Worm (Caenorhabditis elegans) whole organism, L1 larva: Measurements from ENCODE around the gene osta-1.

Experiments used
- C04F5.9 ChIP-seq: sonication (generic microtip); optimal IDR thresholded peaks from 2 replicates; lab custom pipeline; 2016; ENCODE audit warnings: missing genetic modification characterization, missing compliant biosample characterization
- C16A3.4 ChIP-seq: fragments of 150-350 bp; optimal IDR thresholded peaks from 2 replicates; lab custom pipeline; 2014; ENCODE audit warnings: missing biosample characterization, missing genetic modification characterization
- C34B4.2 ChIP-seq: sonication (generic microtip); optimal IDR thresholded peaks from 2 replicates; lab custom pipeline; 2017; ENCODE audit warnings: mild to moderate bottlenecking, missing genetic modification characterization, missing compliant biosample characterization
- blmp-1 ChIP-seq: fragments of 150-350 bp; optimal IDR thresholded peaks from 2 replicates; lab custom pipeline; 2014; ENCODE audit warnings: missing biosample characterization, missing genetic modification characterization
- ceh-8 ChIP-seq: fragments of 200-800 bp; sonication (Bioruptor generic); optimal IDR thresholded peaks from 2 replicates; lab custom pipeline; 2018; ENCODE audit warnings: mild to moderate bottlenecking, missing genetic modification characterization, moderate library complexity, missing compliant biosample characterization
- ceh-90 ChIP-seq: sonication (generic microtip); optimal IDR thresholded peaks from 2 replicates; lab custom pipeline; 2016; ENCODE audit warnings: missing genetic modification characterization, missing compliant biosample characterization
- efl-1 ChIP-seq, 4 experiments: fragments of 150-350 bp; optimal IDR thresholded peaks in 3 of 4; peaks in 1 of 4; 1 replicate in 1 of 4; 2 replicates in 3 of 4; lab custom pipeline; 2014; ENCODE audit warnings: missing biosample characterization in 2 of 4, missing genetic modification characterization in 2 of 4, missing genetic modification reagents in 2 of 4
- egl-13 ChIP-seq: sonication (generic microtip); optimal IDR thresholded peaks from 2 replicates; lab custom pipeline; 2016; ENCODE audit warnings: missing genotype, missing genetic modification reagents, missing genetic modification characterization, missing compliant biosample characterization
- egl-27 ChIP-seq, 2 experiments: fragments of 150-350 bp in 1 of 2; sonication (generic microtip); optimal IDR thresholded peaks; 3 replicates each; lab custom pipeline; 2017 to 2018; ENCODE audit warnings: missing biosample characterization in 2 of 2, missing genetic modification characterization in 2 of 2, missing genetic modification reagents in 2 of 2
- ets-5 ChIP-seq: fragments of 200-800 bp; sonication (Bioruptor generic); IDR thresholded peaks from 2 replicates; pipeline ENCODE4 v1.3.6; 2022; ENCODE audit warnings: missing genetic modification characterization, missing compliant biosample characterization
- fkh-10 ChIP-seq: sonication (generic microtip); optimal IDR thresholded peaks from 2 replicates; lab custom pipeline; 2017; ENCODE audit warnings: missing biosample characterization, missing genetic modification reagents, missing genetic modification characterization
- fos-1 ChIP-seq: fragments of 150-350 bp; optimal IDR thresholded peaks from 2 replicates; lab custom pipeline; 2014; ENCODE audit warnings: missing biosample characterization, missing genetic modification characterization
- hpl-2 ChIP-seq: fragments of 150-350 bp; optimal IDR thresholded peaks from 2 replicates; lab custom pipeline; 2014; ENCODE audit warnings: missing biosample characterization, missing genetic modification reagents, missing genetic modification characterization
- irx-1 ChIP-seq: sonication (generic microtip); optimal IDR thresholded peaks from 2 replicates; lab custom pipeline; 2016; ENCODE audit warnings: missing genetic modification characterization, missing compliant biosample characterization
- isw-1 ChIP-seq: fragments of 200-800 bp; sonication (Bioruptor generic); IDR thresholded peaks from 2 replicates; pipeline ENCODE4 v1.3.6; 2022; ENCODE audit warnings: missing genetic modification characterization, missing compliant biosample characterization
- jun-1 ChIP-seq: fragments of 150-350 bp; optimal IDR thresholded peaks from 2 replicates; lab custom pipeline; 2014; ENCODE audit warnings: missing biosample characterization, missing genetic modification reagents, missing genetic modification characterization
- lin-14 ChIP-seq: fragments of 200-800 bp; sonication (Bioruptor generic); optimal IDR thresholded peaks from 2 replicates; lab custom pipeline; 2018; ENCODE audit warnings: mild to moderate bottlenecking, missing genetic modification characterization, moderate library complexity, missing compliant biosample characterization
- lin-15B ChIP-seq: fragments of 150-350 bp; sonication (generic microtip); optimal IDR thresholded peaks from 3 replicates; lab custom pipeline; 2014; ENCODE audit warnings: missing biosample characterization, missing genetic modification characterization
- lir-3 ChIP-seq: sonication (generic microtip); optimal IDR thresholded peaks from 2 replicates; lab custom pipeline; 2016; ENCODE audit warnings: mild to moderate bottlenecking, missing genetic modification characterization, moderate library complexity, missing compliant biosample characterization; ENCODE audit not compliant: poor library complexity
- lsy-2 ChIP-seq, 2 experiments: fragments of 150-350 bp; optimal IDR thresholded peaks; 2 replicates each; lab custom pipeline; 2014; ENCODE audit warnings: missing biosample characterization in 2 of 2, missing genetic modification characterization in 2 of 2
- mab-9 ChIP-seq: fragments of 200-800 bp; sonication (Bioruptor generic); IDR thresholded peaks from 2 replicates; pipeline ENCODE4 v1.3.6; 2022; ENCODE audit warnings: missing genetic modification reagents, missing genetic modification characterization, missing compliant biosample characterization
- mef-2 ChIP-seq: fragments of 150-350 bp; optimal IDR thresholded peaks from 2 replicates; lab custom pipeline; 2014; ENCODE audit warnings: missing biosample characterization, missing genetic modification characterization
- nhr-12 ChIP-seq: sonication (generic microtip); optimal IDR thresholded peaks from 2 replicates; lab custom pipeline; 2017; ENCODE audit warnings: missing biosample characterization, missing genetic modification characterization
- nhr-237 ChIP-seq: fragments of 150-350 bp; optimal IDR thresholded peaks from 2 replicates; lab custom pipeline; 2014; ENCODE audit warnings: missing biosample characterization, missing genetic modification characterization
- nhr-28 ChIP-seq: fragments of 150-350 bp; optimal IDR thresholded peaks from 2 replicates; lab custom pipeline; 2014; ENCODE audit warnings: missing biosample characterization, missing genetic modification characterization
- nhr-47 ChIP-seq: sonication (generic microtip); optimal IDR thresholded peaks from 2 replicates; lab custom pipeline; 2016; ENCODE audit warnings: mild to moderate bottlenecking, missing genetic modification characterization, moderate library complexity, missing compliant biosample characterization
- nhr-71 ChIP-seq: sonication (generic microtip); optimal IDR thresholded peaks from 2 replicates; lab custom pipeline; 2016; ENCODE audit warnings: mild to moderate bottlenecking, missing genetic modification characterization, moderate library complexity, missing compliant biosample characterization
- nhr-76 ChIP-seq: sonication (generic microtip); optimal IDR thresholded peaks from 2 replicates; lab custom pipeline; 2017; ENCODE audit warnings: missing biosample characterization, missing genetic modification characterization
- nhr-77 ChIP-seq: fragments of 150-350 bp; optimal IDR thresholded peaks from 2 replicates; lab custom pipeline; 2014; ENCODE audit warnings: missing biosample characterization, missing genetic modification characterization
- nhr-85 ChIP-seq: sonication (generic microtip); peaks from one replicate; lab custom pipeline; 2016; ENCODE audit warnings: missing genetic modification characterization, inconsistent platforms, missing compliant biosample characterization
- pax-3 ChIP-seq: fragments of 200-800 bp; sonication (Bioruptor generic); optimal IDR thresholded peaks from 2 replicates; lab custom pipeline; 2018; ENCODE audit warnings: mild to moderate bottlenecking, missing genetic modification characterization, moderate library complexity, missing compliant biosample characterization
- pqm-1 ChIP-seq: sonication (generic microtip); optimal IDR thresholded peaks from 3 replicates; lab custom pipeline; 2017; ENCODE audit warnings: missing biosample characterization, missing genetic modification characterization
- rnt-1 ChIP-seq: sonication (generic microtip); optimal IDR thresholded peaks from 2 replicates; lab custom pipeline; 2016; ENCODE audit warnings: mild to moderate bottlenecking, missing genetic modification characterization, moderate library complexity, missing compliant biosample characterization
- snpc-4 ChIP-seq: fragments of 150-350 bp; optimal IDR thresholded peaks from 2 replicates; lab custom pipeline; 2014; ENCODE audit warnings: missing biosample characterization, missing genetic modification characterization
- sox-4 ChIP-seq: sonication (generic microtip); optimal IDR thresholded peaks from 2 replicates; lab custom pipeline; 2016; ENCODE audit warnings: missing genetic modification characterization, missing compliant biosample characterization
- sup-37 ChIP-seq: fragments of 200-800 bp; sonication (Bioruptor generic); optimal IDR thresholded peaks from 2 replicates; lab custom pipeline; 2018; ENCODE audit warnings: mild to moderate bottlenecking, missing genetic modification characterization, missing compliant biosample characterization
- tbx-2 ChIP-seq: sonication (generic microtip); optimal IDR thresholded peaks from 2 replicates; lab custom pipeline; 2016; ENCODE audit warnings: missing genetic modification characterization, missing compliant biosample characterization
- tlp-1 ChIP-seq: fragments of 150-350 bp; optimal IDR thresholded peaks from 2 replicates; lab custom pipeline; 2014; ENCODE audit warnings: missing biosample characterization, missing genetic modification characterization
- unc-62 ChIP-seq: fragments of 150-350 bp; optimal IDR thresholded peaks from 2 replicates; lab custom pipeline; 2014; ENCODE audit warnings: missing biosample characterization, missing genetic modification reagents, missing genetic modification characterization
- unc-98 ChIP-seq: fragments of 200-800 bp; sonication (Bioruptor generic); IDR thresholded peaks from 2 replicates; pipeline ENCODE4 v1.3.6; 2022; ENCODE audit warnings: missing genetic modification characterization, missing compliant biosample characterization
- zag-1 ChIP-seq: fragments of 150-350 bp; optimal IDR thresholded peaks from 2 replicates; lab custom pipeline; 2014; ENCODE audit warnings: missing biosample characterization, missing genetic modification characterization
- ztf-11 ChIP-seq, 2 experiments: sonication (generic microtip); optimal IDR thresholded peaks; 2 replicates each; lab custom pipeline; 2016 to 2017; ENCODE audit warnings: missing genetic modification characterization in 2 of 2, missing biosample characterization in 1 of 2, missing compliant biosample characterization in 1 of 2
- ztf-4 ChIP-seq: fragments of 150-350 bp; optimal IDR thresholded peaks from 2 replicates; lab custom pipeline; 2014; ENCODE audit warnings: missing biosample characterization, missing genetic modification characterization

osta-1 gene

DNA sequence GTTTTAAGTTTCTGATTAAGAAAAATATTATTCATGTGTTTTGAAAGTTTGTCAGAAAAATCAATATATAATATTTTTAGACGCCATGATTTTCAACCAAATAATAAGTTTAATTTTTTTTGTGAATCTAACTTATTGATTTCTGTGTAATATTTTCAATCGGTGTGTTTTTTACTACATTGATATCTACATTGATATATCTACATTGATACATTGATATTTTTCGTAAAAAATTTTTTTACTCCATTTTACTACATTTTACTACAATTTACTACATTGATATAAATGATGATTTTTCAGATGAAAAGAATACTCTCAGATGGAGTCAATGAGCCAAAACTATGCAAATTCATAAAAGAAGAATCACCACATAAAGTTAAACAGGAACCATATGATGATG lies 12.8 kb downstream of the osta-1 start, which contains the start of gene gmeb-1:
gmeb-1 (plus strand) TSS at position 301 of the 400 bp plus-strand sequence.
- TF ChIP-seq nhr-28 (tag; lab: Kevin White, UChicago) (no peak), lsy-2 (tag; optimal IDR thresholded peaks at IDR 0.05; lab: Kevin White, UChicago) (no peak), sup-37 (GFP tag; lab: Kevin White, UChicago) (no peak), irx-1 (tag; lab: Kevin White, UChicago) (no peak), unc-98 (GFP tag; lab: Robert Waterston, UW) (no peak), fos-1 (tag; lab: Kevin White, UChicago) (no peak), unc-62 (GFP tag; lab: Kevin White, UChicago) (no peak), nhr-85 (tag; lab: Kevin White, UChicago) (no peak)

DNA sequence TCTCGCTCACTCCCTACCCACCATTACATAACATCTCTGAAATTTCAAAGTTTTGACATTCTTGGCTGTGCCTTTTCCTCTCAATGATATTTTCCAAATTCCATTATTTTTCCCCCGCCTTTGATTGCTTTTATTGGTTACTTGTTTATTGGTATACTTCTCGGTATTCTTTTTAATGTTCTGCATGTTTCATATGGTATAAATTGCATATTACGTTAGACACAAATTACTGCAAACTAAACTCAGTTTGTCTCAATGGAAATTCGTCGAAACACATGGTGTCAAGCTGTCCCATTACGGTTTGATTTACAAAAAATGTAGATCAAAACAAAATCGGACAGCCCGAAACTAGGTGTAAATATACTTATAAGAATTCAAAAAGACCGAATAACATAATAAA lies 15.5 kb downstream of the osta-1 start:
- TF ChIP-seq nhr-85 (tag; lab: Kevin White, UChicago) (peak; percentile 59), tbx-2 (tag; lab: Kevin White, UChicago) (no peak), ets-5 (GFP tag; lab: Robert Waterston, UW) (no peak), efl-1 (optimal IDR thresholded peaks at IDR 0.05; lab: Kevin White, UChicago) (no peak), efl-1 (GFP tag; optimal IDR thresholded peaks at IDR 0.05 in 1 of 2; lab: Kevin White, UChicago) (peak in 1 of 2 experiments; percentile 80)

DNA sequence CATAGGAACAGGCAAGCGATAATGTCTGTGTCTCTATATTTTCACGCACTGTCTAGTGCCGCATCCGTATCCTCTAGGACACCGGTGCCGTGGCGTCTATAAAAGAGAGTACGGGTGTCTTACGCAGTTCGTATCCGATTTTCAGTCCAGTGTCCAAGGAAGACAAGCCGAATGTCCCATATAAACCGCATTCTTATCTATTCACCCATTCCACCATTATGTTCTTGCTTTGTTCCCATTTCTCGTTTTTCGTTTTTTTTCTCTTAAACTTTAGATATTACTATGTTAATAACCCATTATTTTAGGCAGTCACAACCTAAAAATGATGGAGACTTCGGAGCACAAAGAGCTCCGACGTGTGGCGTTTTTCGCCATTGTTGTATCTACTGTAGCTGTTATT lies 16.6 kb downstream of the osta-1 start, which contains the start of gene sqt-2:
sqt-2 (plus strand) TSS at position 301 of the 400 bp plus-strand sequence.
- no peak for TF ChIP-seq C04F5.9 (tag; lab: Kevin White, UChicago)
- no peak for TF ChIP-seq ceh-8
- TF ChIP-seq unc-98 (GFP tag; lab: Robert Waterston, UW), result no peak
- no peak for TF ChIP-seq nhr-47 (tag; lab: Kevin White, UChicago)
- TF ChIP-seq fos-1 (tag; lab: Kevin White, UChicago), result no peak
- no peak for TF ChIP-seq ceh-90
- no peak for TF ChIP-seq sox-4 (tag; lab: Kevin White, UChicago)
- no peak for TF ChIP-seq isw-1 (GFP tag; lab: Robert Waterston, UW)
- TF ChIP-seq egl-13 (tag; lab: Kevin White, UChicago), result no peak
- no peak for TF ChIP-seq nhr-237 (tag; lab: Kevin White, UChicago)
- no peak for TF ChIP-seq C16A3.4 (tag; lab: Kevin White, UChicago)
- TF ChIP-seq jun-1 (tag; lab: Kevin White, UChicago), result no peak
- TF ChIP-seq hpl-2 (GFP tag; lab: Kevin White, UChicago), result no peak
- TF ChIP-seq nhr-85 (tag; lab: Kevin White, UChicago), result peak; percentile 59
- peak; percentile 38 for TF ChIP-seq blmp-1
- TF ChIP-seq mef-2 (tag; lab: Kevin White, UChicago), result no peak

DNA sequence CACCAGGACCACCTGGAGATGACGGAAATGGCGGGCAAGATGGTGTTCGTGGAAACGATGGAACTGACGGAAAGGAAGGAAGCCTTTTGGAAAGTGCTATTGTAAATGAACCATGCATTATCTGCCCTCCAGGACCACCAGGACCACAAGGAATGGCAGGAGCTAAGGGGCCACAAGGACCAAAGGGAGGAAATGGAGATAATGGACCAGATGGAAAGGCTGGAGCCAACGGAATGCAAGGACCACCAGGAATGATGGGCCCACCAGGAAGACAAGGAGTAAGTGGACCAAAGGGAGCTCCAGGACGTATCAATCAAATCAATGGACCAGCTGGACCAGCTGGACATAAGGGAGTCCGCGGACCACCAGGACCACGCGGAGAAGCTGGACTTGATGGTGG lies 17.3 kb downstream of the osta-1 start:
- TF ChIP-seq mab-9, result 0 out of 2 replicates have a peak, but pooled peaks have one; percentile 17
- TF ChIP-seq nhr-28 (tag; lab: Kevin White, UChicago), result no peak

DNA sequence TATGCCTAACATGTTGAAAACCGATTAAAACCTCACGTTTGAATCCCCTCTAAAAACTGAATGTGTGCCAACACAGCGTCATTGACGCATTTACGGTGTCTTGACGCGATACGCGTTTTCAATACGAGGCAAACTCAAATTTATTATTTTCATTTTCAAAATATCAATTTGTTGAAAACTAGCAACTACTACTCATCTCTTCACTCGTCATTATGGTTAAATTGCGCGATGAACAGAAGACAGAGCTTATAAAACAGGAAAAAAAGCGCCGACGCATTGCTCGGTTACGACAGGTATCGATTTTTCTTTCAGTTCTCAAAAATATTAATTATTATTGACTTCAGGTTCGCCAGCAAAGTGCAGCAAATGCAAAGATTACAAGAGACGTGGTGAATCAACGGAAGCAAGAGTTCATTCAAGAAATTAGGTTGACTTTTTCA lies 18.1 kb downstream of the osta-1 start, which contains the start of gene enee-1:
enee-1 (plus strand) TSS at position 108 of the 440 bp plus-strand sequence.
- TF ChIP-seq nhr-12 (tag; lab: Kevin White, UChicago), result no peak
- TF ChIP-seq nhr-28 (tag; lab: Kevin White, UChicago), result no peak
- TF ChIP-seq lin-15B (tag; lab: Kevin White, UChicago), result peak; percentile 83
- TF ChIP-seq ztf-11 (tag; optimal IDR thresholded peaks at IDR 0.05; lab: Kevin White, UChicago), result peak in 1 of 2 experiments; percentile 74
- TF ChIP-seq snpc-4 (tag; lab: Kevin White, UChicago), result peak; percentile 61
- 0 out of 2 replicates have a peak, but pooled peaks have one; percentile 83 for TF ChIP-seq ets-5 (GFP tag; lab: Robert Waterston, UW)
- TF ChIP-seq zag-1 (tag; lab: Kevin White, UChicago), result peak; percentile 72
- no peak for TF ChIP-seq pqm-1
- peak; percentile 43 for TF ChIP-seq sox-4 (tag; lab: Kevin White, UChicago)
- peak; percentile 86 for TF ChIP-seq isw-1 (GFP tag; lab: Robert Waterston, UW)
- TF ChIP-seq fkh-10, result peak; percentile 78
- no peak for TF ChIP-seq egl-27 (tag; optimal IDR thresholded peaks at IDR 0.05; lab: Kevin White, UChicago)
- peak; percentile 40 for TF ChIP-seq nhr-76 (tag; lab: Kevin White, UChicago)
- TF ChIP-seq pax-3, result peak; percentile 66
- peak; percentile 88 for TF ChIP-seq tbx-2 (tag; lab: Kevin White, UChicago)
- TF ChIP-seq rnt-1 (tag; lab: Kevin White, UChicago), result peak; percentile 90
- peak; percentile 80 for TF ChIP-seq nhr-77 (tag; lab: Kevin White, UChicago)
- peak; percentile 76 for TF ChIP-seq blmp-1
- TF ChIP-seq tlp-1 (tag; lab: Kevin White, UChicago), result no peak
- no peak for TF ChIP-seq mef-2 (tag; lab: Kevin White, UChicago)
- TF ChIP-seq unc-62 (GFP tag; lab: Kevin White, UChicago), result no peak
- peak; percentile 26 for TF ChIP-seq C34B4.2 (tag; lab: Kevin White, UChicago)
- peak; percentile 38 for TF ChIP-seq lir-3 (tag; lab: Kevin White, UChicago)
- peak; percentile 78 for TF ChIP-seq lin-14
- TF ChIP-seq nhr-71 (tag; lab: Kevin White, UChicago), result peak; percentile 93
- peak; percentile 89 for TF ChIP-seq ztf-4 (tag; lab: Kevin White, UChicago)
